Fruit fly (Drosophila melanogaster): Measurements from ENCODE around the gene Lasp.

dm6 chr3L:16666429-16667005 is 45.0 kb downstream of the Lasp start:
- no peak for TF ChIP-seq CG8478 (optimal IDR thresholded peaks at IDR 0.05)
- TF ChIP-seq CTCF (optimal IDR thresholded peaks at IDR 0.05): no peak

Measured in S2 (cell line).